Fruit fly (Drosophila melanogaster) whole organism, wandering third instar larva: Measurements from ENCODE around the gene CG44475.

Source experiments
- Abd-B ChIP-seq: fragments of >200 bp; optimal IDR thresholded peaks from 2 replicates; lab custom pipeline; 2017; ENCODE audit warnings: missing biosample characterization, missing genetic modification characterization
- CG32264 ChIP-seq: fragments of 200-800 bp; sonication (Bioruptor generic); optimal IDR thresholded peaks from 2 replicates; lab custom pipeline; 2016; ENCODE audit warnings: missing biosample characterization, missing genetic modification characterization
- CG9705 ChIP-seq: fragments of 200-800 bp; sonication (Bioruptor generic); optimal IDR thresholded peaks from 2 replicates; lab custom pipeline; 2018; ENCODE audit warnings: missing biosample characterization, mild to moderate bottlenecking, missing genetic modification characterization
- CrebA ChIP-seq: fragments of 200-800 bp; sonication (Bioruptor generic); optimal IDR thresholded peaks from 2 replicates; lab custom pipeline; 2016; ENCODE audit warnings: missing biosample characterization, mild to moderate bottlenecking, missing genetic modification characterization, borderline replicate concordance
- Dif ChIP-seq: fragments of 200-275, 200-300 bp; sonication (Bioruptor generic); optimal IDR thresholded peaks from 2 replicates; lab custom pipeline; 2018; ENCODE audit warnings: missing biosample characterization, missing genetic modification characterization; ENCODE audit not compliant: partially characterized antibody
- GATAd ChIP-seq: sonication (Bioruptor generic); optimal IDR thresholded peaks from 2 replicates; lab custom pipeline; 2016; ENCODE audit warnings: missing biosample characterization, missing genetic modification characterization
- Hnf4 ChIP-seq: fragments of 200-800 bp; sonication (Bioruptor generic); optimal IDR thresholded peaks from 2 replicates; lab custom pipeline; 2016; ENCODE audit warnings: missing biosample characterization, mild to moderate bottlenecking, missing genetic modification characterization
- Hr78 ChIP-seq: fragments of >200 bp; optimal IDR thresholded peaks from 2 replicates; lab custom pipeline; 2017; ENCODE audit warnings: missing biosample characterization, missing genetic modification characterization
- Hr83 ChIP-seq: fragments of 200-300 bp; sonication (Bioruptor generic); optimal IDR thresholded peaks from 2 replicates; lab custom pipeline; 2016; ENCODE audit warnings: missing biosample characterization, mild to moderate bottlenecking, missing genetic modification characterization, moderate library complexity; ENCODE audit not compliant: poor library complexity, severe bottlenecking
- N ChIP-seq: fragments of >200 bp; optimal IDR thresholded peaks from 2 replicates; lab custom pipeline; 2018; ENCODE audit warnings: missing biosample characterization, missing external identifiers, missing genetic modification characterization
- Rel ChIP-seq, 2 experiments: fragments of 200-800 bp; sonication (Bioruptor generic) in 1 of 2; optimal IDR thresholded peaks; 2 replicates in 1 of 2; 3 replicates in 1 of 2; lab custom pipeline; 2016 to 2019; ENCODE audit warnings: mild to moderate bottlenecking in 2 of 2, missing biosample characterization in 2 of 2, missing genetic modification characterization in 2 of 2, moderate library complexity in 1 of 2
- Sp1 ChIP-seq: fragments of 200-800 bp; sonication (Bioruptor generic); optimal IDR thresholded peaks from 3 replicates; lab custom pipeline; 2019; ENCODE audit warnings: missing biosample characterization, mild to moderate bottlenecking, missing genetic modification characterization, moderate library complexity
- Vsx2 ChIP-seq: fragments of 200-300, 225-300 bp; sonication (Bioruptor generic); optimal IDR thresholded peaks from 2 replicates; lab custom pipeline; 2018; ENCODE audit warnings: missing biosample characterization, missing genetic modification characterization; ENCODE audit not compliant: partially characterized antibody
- br ChIP-seq: fragments of 200-800 bp; sonication (Bioruptor generic); optimal IDR thresholded peaks from 2 replicates; lab custom pipeline; 2016; ENCODE audit warnings: missing biosample characterization, missing genetic modification characterization
- brk ChIP-seq: fragments of 200-800 bp; sonication (Bioruptor generic); optimal IDR thresholded peaks from 2 replicates; lab custom pipeline; 2016; ENCODE audit warnings: missing biosample characterization, mild to moderate bottlenecking, missing genetic modification characterization
- dl ChIP-seq, 2 experiments: fragments of 175-275, 200-275 bp in 1 of 2; fragments of 200-275 bp in 1 of 2; sonication (Bioruptor generic); optimal IDR thresholded peaks; lab custom pipeline; 2018; ENCODE audit warnings: mild to moderate bottlenecking in 2 of 2, missing biosample characterization in 2 of 2, missing genetic modification characterization in 2 of 2, moderate library complexity in 2 of 2; ENCODE audit not compliant: partially characterized antibody in 2 of 2, insufficient read depth in 1 of 2
- ey ChIP-seq: fragments of 200-800 bp; sonication (Bioruptor generic); optimal IDR thresholded peaks from 2 replicates; lab custom pipeline; 2016; ENCODE audit warnings: missing biosample characterization, missing genetic modification characterization
- foxo ChIP-seq, 2 experiments: fragments of 200-800 bp; sonication (Bioruptor generic); optimal IDR thresholded peaks; 2 replicates in 1 of 2; 3 replicates in 1 of 2; lab custom pipeline; 2016 to 2017; ENCODE audit warnings: missing biosample characterization in 2 of 2, missing genetic modification characterization in 2 of 2
- fru ChIP-seq: fragments of 200-800 bp; sonication (Bioruptor generic); optimal IDR thresholded peaks from 3 replicates; lab custom pipeline; 2016; ENCODE audit warnings: missing biosample characterization, mild to moderate bottlenecking, missing genetic modification characterization
- h ChIP-seq: fragments of 200-800 bp; sonication (Bioruptor generic); optimal IDR thresholded peaks from 3 replicates; lab custom pipeline; 2016; ENCODE audit warnings: missing biosample characterization, mild to moderate bottlenecking, missing genetic modification characterization
- lola ChIP-seq: fragments of >200 bp; optimal IDR thresholded peaks from 2 replicates; lab custom pipeline; 2017; ENCODE audit warnings: missing biosample characterization, missing genetic modification characterization
- psq ChIP-seq: fragments of 200-800 bp; sonication (Bioruptor generic); optimal IDR thresholded peaks from 3 replicates; lab custom pipeline; 2017; ENCODE audit warnings: missing biosample characterization, mild to moderate bottlenecking, missing genetic modification characterization, moderate library complexity
- rgr ChIP-seq: fragments of 200-800 bp; sonication (Bioruptor generic); optimal IDR thresholded peaks from 3 replicates; lab custom pipeline; 2016; ENCODE audit warnings: missing biosample characterization, mild to moderate bottlenecking, missing genetic modification characterization
- sage ChIP-seq: fragments of 200-800 bp; sonication (Bioruptor generic); optimal IDR thresholded peaks from 2 replicates; lab custom pipeline; 2016; ENCODE audit warnings: missing biosample characterization, mild to moderate bottlenecking, missing genetic modification characterization
- sv ChIP-seq: fragments of 200-800 bp; sonication (Bioruptor generic); optimal IDR thresholded peaks from 3 replicates; lab custom pipeline; 2016; ENCODE audit warnings: missing biosample characterization, missing genetic modification characterization
- tai ChIP-seq: sonication (Bioruptor generic); optimal IDR thresholded peaks from 2 replicates; lab custom pipeline; 2016; ENCODE audit warnings: missing biosample characterization, missing genetic modification characterization
- usp ChIP-seq: fragments of >200 bp; optimal IDR thresholded peaks from 2 replicates; lab custom pipeline; 2017; ENCODE audit warnings: missing biosample characterization, missing genetic modification characterization
- woc ChIP-seq: sonication (Bioruptor generic); optimal IDR thresholded peaks from 2 replicates; lab custom pipeline; 2016; ENCODE audit warnings: missing biosample characterization, mild to moderate bottlenecking, missing genetic modification characterization

The CG44475 gene

DNA sequence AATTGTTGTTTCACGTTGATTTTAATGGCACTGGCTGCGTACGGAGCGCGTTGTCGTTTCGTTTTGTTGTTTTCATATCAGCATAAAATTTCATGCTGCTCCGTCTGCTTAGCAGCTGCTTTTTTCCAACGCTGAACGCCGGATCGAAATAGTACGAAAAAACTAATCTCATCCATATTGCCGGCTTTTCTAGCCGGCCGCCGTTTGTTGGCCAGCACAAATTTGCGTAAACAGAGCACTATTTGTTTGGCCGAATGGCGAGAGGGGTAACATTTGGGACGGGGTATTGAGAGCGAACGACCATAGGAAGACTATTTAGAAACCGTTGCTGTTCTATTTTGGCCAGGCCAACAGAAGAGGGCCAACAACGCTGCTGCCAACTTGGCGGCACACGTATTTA is 26.8 kb upstream of the CG44475 start:
- no peak for TF ChIP-seq N
- TF ChIP-seq Hnf4 (GFP tag; lab: Kevin White, UChicago) = no peak
- no peak for TF ChIP-seq Rel (GFP tag; optimal IDR thresholded peaks at IDR 0.05; lab: Kevin White, UChicago)
- no peak for TF ChIP-seq Rel (tag; optimal IDR thresholded peaks at IDR 0.05; lab: Kevin White, UChicago)
- TF ChIP-seq fru (GFP tag; lab: Kevin White, UChicago) = no peak

- TF ChIP-seq fru (GFP tag; lab: Kevin White, UChicago) (no peak), GATAd (no peak), Rel (GFP tag; optimal IDR thresholded peaks at IDR 0.05; lab: Kevin White, UChicago) (no peak), Rel (tag; optimal IDR thresholded peaks at IDR 0.05; lab: Kevin White, UChicago) (no peak), Dif (no peak), Abd-B (GFP tag; lab: Kevin White, UChicago) (no peak), foxo (GFP tag; optimal IDR thresholded peaks at IDR 0.05; lab: Kevin White, UChicago) (no peak), Hr78 (GFP tag; lab: Kevin White, UChicago) (no peak), Vsx2 (GFP tag; lab: Kevin White, UChicago) (no peak), brk (GFP tag; lab: Kevin White, UChicago) (no peak), Hnf4 (GFP tag; lab: Kevin White, UChicago) (no peak), woc (no peak), sv (GFP tag; lab: Kevin White, UChicago) (no peak), N (no peak), CG9705 (GFP tag; lab: Kevin White, UChicago) (no peak), ey (GFP tag; lab: Kevin White, UChicago) (no peak), lola (GFP tag; lab: Kevin White, UChicago) (no peak), tai (no peak)
Observed at dm6 chr2L:15909277-15909674, 26.3 kb upstream of the CG44475 start.

DNA sequence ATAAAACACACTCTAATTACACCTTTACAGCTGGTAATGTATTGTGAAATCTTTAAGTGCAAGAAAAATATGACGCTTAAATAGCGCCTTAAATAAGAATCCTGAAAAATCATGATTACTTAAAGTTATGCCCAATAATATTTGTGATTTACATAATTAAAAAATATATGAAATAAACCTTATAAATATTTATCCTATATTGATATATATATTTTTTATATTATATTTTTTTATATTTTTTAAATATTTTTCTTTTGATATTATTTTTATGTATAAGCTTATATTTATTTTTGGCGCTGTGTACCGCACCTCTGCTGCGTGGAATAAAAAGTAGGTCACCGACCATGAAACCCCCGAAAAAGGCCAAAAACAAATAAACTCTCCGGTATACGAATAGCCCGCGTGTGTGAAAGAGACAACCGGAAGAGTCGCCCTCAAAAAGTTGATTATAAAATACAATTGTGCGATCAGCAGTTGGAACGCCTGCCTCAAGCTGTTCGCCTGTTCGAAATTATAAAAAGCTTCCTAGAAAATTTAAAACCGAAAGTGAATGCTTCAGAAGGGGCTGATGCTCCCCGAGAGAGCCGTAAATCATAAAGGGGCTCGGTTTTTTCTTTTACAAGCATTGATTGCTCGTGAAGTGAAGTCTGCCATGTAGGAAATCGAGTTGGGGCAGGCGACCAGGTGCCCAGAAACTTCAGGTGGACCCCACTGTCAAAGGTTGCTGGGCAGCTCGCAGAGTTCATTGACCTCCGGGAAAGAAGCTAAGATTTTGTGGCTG is 25.7 kb upstream of the CG44475 start:
- TF ChIP-seq sage (GFP tag; lab: Kevin White, UChicago) (peak; percentile 16), Abd-B (GFP tag; lab: Kevin White, UChicago) (no peak), Rel (GFP tag; optimal IDR thresholded peaks at IDR 0.05; lab: Kevin White, UChicago) (peak; percentile 17), Rel (tag; optimal IDR thresholded peaks at IDR 0.05; lab: Kevin White, UChicago) (peak; percentile 99), Hr83 (GFP tag; lab: Kevin White, UChicago) (no peak), dl (GFP tag; optimal IDR thresholded peaks at IDR 0.05; lab: Kevin White, UChicago; ENCODE audit: insufficient read depth in 1 of 2, partially characterized antibody in 2 of 2) (peak in 1 of 2 experiments; percentile 41), h (peak; percentile 35), CrebA (peak; percentile 60), br (GFP tag; lab: Kevin White, UChicago) (peak; percentile 52), Dif (peak; percentile 1), tai (peak; percentile 43), fru (GFP tag; lab: Kevin White, UChicago) (no peak), Sp1 (GFP tag; lab: Kevin White, UChicago) (peak; percentile 4), usp (GFP tag; lab: Kevin White, UChicago) (no peak)

- TF ChIP-seq Dif (no peak), fru (GFP tag; lab: Kevin White, UChicago) (no peak), woc (no peak), psq (GFP tag; lab: Kevin White, UChicago) (no peak), br (GFP tag; lab: Kevin White, UChicago) (no peak), ey (GFP tag; lab: Kevin White, UChicago) (no peak), h (peak; percentile 33)
- TF ChIP-seq, all 38 proteins: peak for 1
Observed at dm6 chr2L:15908086-15908485, 25.1 kb upstream of the CG44475 start.

- TF ChIP-seq brk (GFP tag; lab: Kevin White, UChicago) (no peak), CG32264 (GFP tag; lab: Kevin White, UChicago) (no peak), rgr (GFP tag; lab: Kevin White, UChicago) (no peak), woc (no peak)
Observed at dm6 chr2L:15907358-15907757, 24.4 kb upstream of the CG44475 start.
